Worm (Caenorhabditis elegans) whole organism, late embryonic: Measurements from ENCODE around the gene B0391.14.
"Not testable (repeated sequence)": the region's sequence is repeated elsewhere in the genome, so short reads cannot be mapped to it uniquely, and the experiment has no call there.

Experiments used
- ama-1 ChIP-seq: fragments of 150-350 bp; optimal IDR thresholded peaks from 2 replicates; lab custom pipeline; 2014
- elt-4 ChIP-seq: sonication (generic microtip); optimal IDR thresholded peaks from 2 replicates; lab custom pipeline; 2016; ENCODE audit warnings: missing genetic modification characterization, missing compliant biosample characterization
- nfya-1 ChIP-seq: sonication (generic microtip); optimal IDR thresholded peaks from 2 replicates; lab custom pipeline; 2017; ENCODE audit warnings: missing genetic modification characterization, mild to moderate bottlenecking, missing compliant biosample characterization, antibody characterized with exemption, moderate library complexity
- nhr-11 ChIP-seq: fragments of 150-350 bp; optimal IDR thresholded peaks from 2 replicates; lab custom pipeline; 2014; ENCODE audit warnings: missing biosample characterization, missing genetic modification characterization
- sox-2 ChIP-seq: fragments of 200-800 bp; sonication (Bioruptor generic); IDR thresholded peaks from 2 replicates; pipeline ENCODE4 v1.3.6; 2022; ENCODE audit warnings: missing genetic modification reagents, missing genetic modification characterization, missing compliant biosample characterization
- tbx-2 ChIP-seq: sonication (generic microtip); optimal IDR thresholded peaks from 2 replicates; lab custom pipeline; 2016; ENCODE audit warnings: missing genetic modification characterization, missing compliant biosample characterization

- TF ChIP-seq ama-1 (lab: Kevin White, UChicago); tbx-2; nfya-1 (tag; lab: Kevin White, UChicago); nhr-11; sox-2 (GFP tag; lab: Robert Waterston, UW); elt-4 (tag; lab: Kevin White, UChicago): not testable (repeated sequence)
Measured at ce11 chrV:15647536-15648085, 47.9 kb upstream of the B0391.14 start, which contains the start of the genes C55A1.7 and C55A1.6.
